In the genomic region with DNA sequence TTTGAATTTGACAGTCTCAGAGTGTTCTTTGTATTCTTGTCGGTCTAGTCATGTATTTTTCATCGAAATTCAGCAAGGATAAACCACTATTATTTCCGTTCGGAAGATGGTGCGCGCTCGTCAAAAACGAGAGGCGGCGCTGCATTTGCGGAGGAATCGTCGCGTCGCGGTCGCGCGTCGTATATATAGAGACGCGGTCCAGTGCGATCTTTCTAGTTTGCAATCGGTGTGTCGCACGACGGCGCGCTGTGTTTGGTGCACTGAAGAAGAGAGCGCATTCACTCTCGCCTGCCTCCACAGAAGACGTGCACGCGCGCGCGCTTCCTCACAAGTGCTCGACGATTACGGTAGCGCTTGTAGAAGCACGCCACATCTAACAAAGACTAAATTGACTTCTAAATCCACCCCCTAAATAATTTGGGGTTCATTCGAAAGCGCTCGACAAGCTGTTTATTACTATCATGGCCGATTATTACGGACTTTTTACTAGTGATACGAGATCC, we compare ENCODE assay signal across 2 worm cellular contexts.
TF ChIP-seq lines count a peak whose summit lies in the region.

Gene Y39E4B.6, plus strand, starts transcription at position 209 of the 503 bp plus-strand sequence.

TF ChIP-seq in whole organism, L1 larva, 84 proteins besides CTCF, POLR2A, EP300 and RAD21 (continued from another document):
- TF ChIP-seq mdl-1 (tag; optimal IDR thresholded peaks at IDR 0.05; lab: Kevin White, UChicago) (peak in 1 of 2 experiments; percentile 88), hlh-17 (GFP tag; optimal IDR thresholded peaks at IDR 0.05; lab: Kevin White, UChicago; ENCODE audit: borderline replicate concordance) (no peak), nhr-85 (tag; lab: Kevin White, UChicago) (peak; percentile 99), unc-62 (GFP tag; optimal IDR thresholded peaks at IDR 0.05; lab: Kevin White, UChicago) (no peak), blmp-1 (tag; optimal IDR thresholded peaks at IDR 0.05; lab: Kevin White, UChicago) (peak; percentile 72), elt-3 (tag; optimal IDR thresholded peaks at IDR 0.05; lab: Kevin White, UChicago) (peak in 5 of 6 experiments; percentile 15 to 90 (median 60)), nhr-90 (tag; optimal IDR thresholded peaks at IDR 0.05; lab: Kevin White, UChicago; ENCODE audit: poor library complexity) (peak; percentile 96), rnt-1 (tag; optimal IDR thresholded peaks at IDR 0.05; lab: Kevin White, UChicago) (peak; percentile 92), nhr-77 (tag; optimal IDR thresholded peaks at IDR 0.05; lab: Kevin White, UChicago) (peak; percentile 98), lin-14 (GFP tag; optimal IDR thresholded peaks at IDR 0.05; lab: Kevin White, UChicago) (peak; percentile 100), egl-27 (tag; optimal IDR thresholded peaks at IDR 0.05; lab: Kevin White, UChicago) (peak; percentile 75 to 84), nhr-28 (tag; optimal IDR thresholded peaks at IDR 0.05; lab: Kevin White, UChicago) (no peak), nhr-11 (tag; optimal IDR thresholded peaks at IDR 0.05; lab: Kevin White, UChicago) (peak; percentile 78), nhr-84 (tag; optimal IDR thresholded peaks at IDR 0.05; lab: Kevin White, UChicago) (no peak), ceh-63 (GFP tag; optimal IDR thresholded peaks at IDR 0.05; lab: Kevin White, UChicago) (peak; percentile 63), grh-1 (GFP tag; IDR thresholded peaks at IDR 0.05; lab: Robert Waterston, UW) (peak; percentile 94), ceh-8 (GFP tag; optimal IDR thresholded peaks at IDR 0.05; lab: Kevin White, UChicago) (peak; percentile 89), sox-4 (tag; optimal IDR thresholded peaks at IDR 0.05; lab: Kevin White, UChicago) (peak; percentile 88), ceh-90 (tag; optimal IDR thresholded peaks at IDR 0.05; lab: Kevin White, UChicago) (peak; percentile 49), irx-1 (tag; optimal IDR thresholded peaks at IDR 0.05; lab: Kevin White, UChicago) (peak; percentile 94), sup-37 (GFP tag; optimal IDR thresholded peaks at IDR 0.05; lab: Kevin White, UChicago) (peak; percentile 92), zip-4 (GFP tag; optimal IDR thresholded peaks at IDR 0.05; lab: Kevin White, UChicago) (peak; percentile 92), nhr-19 (GFP tag; conservative IDR thresholded peaks at IDR 0.05; lab: Robert Waterston, UW) (peak; percentile 94), ces-1 (GFP tag; optimal IDR thresholded peaks at IDR 0.05; lab: Kevin White, UChicago) (peak; percentile 28), xbp-1 (tag; optimal IDR thresholded peaks at IDR 0.05; lab: Kevin White, UChicago) (peak; percentile 97), aly-2 (tag; optimal IDR thresholded peaks at IDR 0.05; lab: Kevin White, UChicago) (peak; percentile 86), dsc-1 (tag; optimal IDR thresholded peaks at IDR 0.05; lab: Kevin White, UChicago) (peak; percentile 95), fos-1 (tag; optimal IDR thresholded peaks at IDR 0.05; lab: Kevin White, UChicago) (peak; percentile 95)

TF ChIP-seq in whole organism, young adult, 124 proteins besides CTCF, POLR2A, EP300 and RAD21 (continued from another document):
- TF ChIP-seq ama-1 (optimal IDR thresholded peaks at IDR 0.05; lab: Kevin White, UChicago) (peak; percentile 95), ama-1 (GFP tag; optimal IDR thresholded peaks at IDR 0.05; lab: Kevin White, UChicago) (no peak), dpff-1 (tag; optimal IDR thresholded peaks at IDR 0.05; lab: Kevin White, UChicago) (no peak), ceh-100 (GFP tag; IDR thresholded peaks at IDR 0.05; lab: Robert Waterston, UW) (peak; percentile 62), aptf-2 (GFP tag; conservative IDR thresholded peaks at IDR 0.05; lab: Robert Waterston, UW) (no peak; the same call in 1 of the 2 replicates), ztf-6 (GFP tag; IDR thresholded peaks at IDR 0.05; lab: Robert Waterston, UW) (peak; percentile 96), ztf-28 (GFP tag; IDR thresholded peaks at IDR 0.05; lab: Robert Waterston, UW) (no peak), Y67H2A.10 (GFP tag; conservative IDR thresholded peaks at IDR 0.05; lab: Robert Waterston, UW) (peak; percentile 96), ceh-91 (GFP tag; IDR thresholded peaks at IDR 0.05; lab: Robert Waterston, UW) (0 out of 2 replicates have a peak, but pooled peaks have one; percentile 34), ztf-26 (tag; optimal IDR thresholded peaks at IDR 0.05; lab: Kevin White, UChicago) (peak; percentile 96), repo-1 (tag; optimal IDR thresholded peaks at IDR 0.05; lab: Kevin White, UChicago) (peak; percentile 59), rec-8 (tag; optimal IDR thresholded peaks at IDR 0.05; lab: Kevin White, UChicago) (no peak), madf-3 (GFP tag; IDR thresholded peaks at IDR 0.05; lab: Robert Waterston, UW) (peak; percentile 100), Y79H2A.3 (GFP tag; conservative IDR thresholded peaks at IDR 0.05; lab: Robert Waterston, UW) (peak; percentile 72; the same call in 1 of the 2 replicates), rpc-1 (optimal IDR thresholded peaks at IDR 0.05; lab: Kevin White, UChicago) (peak; percentile 2), rpc-1 (tag; optimal IDR thresholded peaks at IDR 0.05; lab: Kevin White, UChicago) (no peak), lir-1 (GFP tag; conservative IDR thresholded peaks at IDR 0.05; lab: Robert Waterston, UW) (peak; percentile 95), ztf-18 (tag; optimal IDR thresholded peaks at IDR 0.05; lab: Kevin White, UChicago) (peak; percentile 69), sdz-38 (tag; optimal IDR thresholded peaks at IDR 0.05; lab: Kevin White, UChicago) (no peak), F23B12.7 (tag; optimal IDR thresholded peaks at IDR 0.05; lab: Kevin White, UChicago; ENCODE audit: insufficient read depth) (peak; percentile 81), K12H6.12 (tag; optimal IDR thresholded peaks at IDR 0.05; lab: Kevin White, UChicago) (peak; percentile 99), attf-6 (GFP tag; IDR thresholded peaks at IDR 0.05; lab: Robert Waterston, UW) (no peak), tbp1 (GFP tag; optimal IDR thresholded peaks at IDR 0.05; lab: Kevin White, UChicago) (peak; percentile 78), C17E4.6 (GFP tag; IDR thresholded peaks at IDR 0.05; lab: Robert Waterston, UW) (peak; percentile 78), aptf-3 (GFP tag; IDR thresholded peaks at IDR 0.05; lab: Robert Waterston, UW) (no peak), hmg-1.2 (GFP tag; IDR thresholded peaks at IDR 0.05; lab: Robert Waterston, UW) (peak; percentile 81), snpc-3.4 (tag; optimal IDR thresholded peaks at IDR 0.05; lab: Kevin White, UChicago) (no peak), tbx-9 (tag; optimal IDR thresholded peaks at IDR 0.05; lab: Kevin White, UChicago; ENCODE audit: borderline replicate concordance) (no peak), somi-1 (GFP tag; optimal IDR thresholded peaks at IDR 0.05; lab: Kevin White, UChicago) (peak; percentile 97), ceh-40 (GFP tag; IDR thresholded peaks at IDR 0.05; lab: Robert Waterston, UW) (no peak), hsf-1 (GFP tag; IDR thresholded peaks at IDR 0.05; lab: Robert Waterston, UW) (0 out of 2 replicates have a peak, but pooled peaks have one; percentile 55), snpc-1.3 (tag; optimal IDR thresholded peaks at IDR 0.05; lab: Kevin White, UChicago; ENCODE audit: insufficient read depth) (no peak), lin-35 (GFP tag; optimal IDR thresholded peaks at IDR 0.05; lab: Kevin White, UChicago) (peak in 1 of 3 experiments; percentile 69), ceh-79 (tag; optimal IDR thresholded peaks at IDR 0.05; lab: Kevin White, UChicago) (no peak), F39B2.1 (GFP tag; IDR thresholded peaks at IDR 0.05; lab: Robert Waterston, UW) (no peak)
